Fruit fly (Drosophila melanogaster): ENCODE measurements around the gene CG17328.

Gene CG17328

dm6 chr2L:16287602-16288392, 11.9 kb upstream of the CG17328 start, which contains the start of the genes crp and pkaap (continued):
- TF ChIP-seq Oaz (GFP tag; IDR thresholded peaks at IDR 0.05) = no peak
- no peak for TF ChIP-seq CG10321 (GFP tag; IDR thresholded peaks at IDR 0.05)
- peak; percentile 55 for TF ChIP-seq CG3995 (GFP tag; optimal IDR thresholded peaks at IDR 0.05)
- peak; percentile 88 for TF ChIP-seq shn (GFP tag; optimal IDR thresholded peaks at IDR 0.05)
- TF ChIP-seq Doc3 (GFP tag; IDR thresholded peaks at IDR 0.05; ENCODE audit: partially characterized antibody) = no peak
- peak; percentile 12 for TF ChIP-seq Spps (tag; optimal IDR thresholded peaks at IDR 0.05)
- peak; percentile 73 for TF ChIP-seq CG3163 (GFP tag; optimal IDR thresholded peaks at IDR 0.05)
- peak; percentile 77 for TF ChIP-seq fu2 (GFP tag; optimal IDR thresholded peaks at IDR 0.05)
- TF ChIP-seq CG43689 (GFP tag; IDR thresholded peaks at IDR 0.05) = no peak
- TF ChIP-seq CG9727 (GFP tag; optimal IDR thresholded peaks at IDR 0.05) = peak; percentile 48
- no peak for TF ChIP-seq CG11504 (tag; optimal IDR thresholded peaks at IDR 0.05)
- TF ChIP-seq NC2β (GFP tag; optimal IDR thresholded peaks at IDR 0.05) = peak; percentile 86
- peak; percentile 73 for TF ChIP-seq CG15514 (GFP tag; optimal IDR thresholded peaks at IDR 0.05)
- no peak for TF ChIP-seq vvl (GFP tag; IDR thresholded peaks at IDR 0.05)
- TF ChIP-seq Dip2 (GFP tag; IDR thresholded peaks at IDR 0.05) = no peak
- TF ChIP-seq CG11398 (GFP tag; optimal IDR thresholded peaks at IDR 0.05) = peak; percentile 85
- peak; percentile 66 for TF ChIP-seq CG31365 (tag; optimal IDR thresholded peaks at IDR 0.05)
- no peak for TF ChIP-seq C15 (GFP tag; IDR thresholded peaks at IDR 0.05)
- TF ChIP-seq peb (GFP tag; IDR thresholded peaks at IDR 0.05) = no peak
- TF ChIP-seq CG2889 (GFP tag; IDR thresholded peaks at IDR 0.05) = no peak
- peak; percentile 59 for TF ChIP-seq cwo (GFP tag; optimal IDR thresholded peaks at IDR 0.05)
- TF ChIP-seq gcm2 (GFP tag; optimal IDR thresholded peaks at IDR 0.05) = peak; percentile 78
- peak; percentile 86 for TF ChIP-seq chn (GFP tag; optimal IDR thresholded peaks at IDR 0.05)
- peak; percentile 70 for TF ChIP-seq CG9817 (tag; optimal IDR thresholded peaks at IDR 0.05)
- TF ChIP-seq CG12391 (tag; optimal IDR thresholded peaks at IDR 0.05) = peak; percentile 70
- peak; percentile 91 for TF ChIP-seq corto (GFP tag; optimal IDR thresholded peaks at IDR 0.05)
- TF ChIP-seq Chrac-16 (GFP tag; optimal IDR thresholded peaks at IDR 0.05) = peak; percentile 88
- TF ChIP-seq Ets65A (GFP tag) = peak; percentile 99
- no peak for TF ChIP-seq TFAM (GFP tag; optimal IDR thresholded peaks at IDR 0.05)
- TF ChIP-seq cas (GFP tag; IDR thresholded peaks at IDR 0.05) = no peak
- peak; percentile 74 for TF ChIP-seq unpg (GFP tag; optimal IDR thresholded peaks at IDR 0.05)
- TF ChIP-seq CG1647 (GFP tag; optimal IDR thresholded peaks at IDR 0.05) = peak; percentile 89
- peak; percentile 64 for TF ChIP-seq CG12299 (tag; optimal IDR thresholded peaks at IDR 0.05)
- TF ChIP-seq CG30403 (GFP tag; optimal IDR thresholded peaks at IDR 0.05) = peak; percentile 88
- TF ChIP-seq CG4854 (GFP tag; optimal IDR thresholded peaks at IDR 0.05) = peak; percentile 86
- peak; percentile 84 for TF ChIP-seq Atf-2 (GFP tag; optimal IDR thresholded peaks at IDR 0.05)
- TF ChIP-seq kay (GFP tag; optimal IDR thresholded peaks at IDR 0.05) = peak; percentile 33
- TF ChIP-seq CG4820 (GFP tag; optimal IDR thresholded peaks at IDR 0.05) = peak; percentile 76
- TF ChIP-seq Myb (GFP tag; optimal IDR thresholded peaks at IDR 0.05) = peak; percentile 84
- TF ChIP-seq CG10267 (tag; optimal IDR thresholded peaks at IDR 0.05) = peak; percentile 100
- no peak for TF ChIP-seq CG9932 (GFP tag; IDR thresholded peaks at IDR 0.05)
- peak; percentile 74 for TF ChIP-seq CG6272 (GFP tag; IDR thresholded peaks at IDR 0.05)
- TF ChIP-seq inv (GFP tag; IDR thresholded peaks at IDR 0.05; ENCODE audit: partially characterized antibody) = no peak
- peak; percentile 67 for TF ChIP-seq CG12942 (GFP tag; optimal IDR thresholded peaks at IDR 0.05)
- no peak for TF ChIP-seq gce (GFP tag; IDR thresholded peaks at IDR 0.05)
- TF ChIP-seq dati (GFP tag; IDR thresholded peaks at IDR 0.05) = no peak
- TF ChIP-seq CG8388 (GFP tag; optimal IDR thresholded peaks at IDR 0.05) = peak; percentile 54
- TF ChIP-seq tx (GFP tag; optimal IDR thresholded peaks at IDR 0.05) = peak; percentile 84
- TF ChIP-seq Kr (GFP tag; optimal IDR thresholded peaks at IDR 0.05) = no peak
- no peak for TF ChIP-seq CG17568 (GFP tag; optimal IDR thresholded peaks at IDR 0.05)
- TF ChIP-seq dysf (GFP tag; IDR thresholded peaks at IDR 0.05) = no peak

All from whole organism, embryonic.